Worm (Caenorhabditis elegans) whole organism, mixed stage, embryonic: ENCODE results near the gene Y45F10B.3.

Source experiments
- ham-2 ChIP-seq: fragments of 200-800 bp; sonication (Bioruptor generic); optimal IDR thresholded peaks from 2 replicates; lab custom pipeline; 2018; ENCODE audit warnings: mild to moderate bottlenecking, missing genetic modification characterization, missing compliant biosample characterization
- lin-13 ChIP-seq: fragments of 150-350 bp; optimal IDR thresholded peaks from 2 replicates; lab custom pipeline; 2014; ENCODE audit warnings: missing biosample characterization, missing genetic modification characterization
- nhr-2 ChIP-seq: fragments of 150-350 bp; optimal IDR thresholded peaks from 2 replicates; lab custom pipeline; 2014; ENCODE audit warnings: missing biosample characterization, missing genetic modification characterization

DNA sequence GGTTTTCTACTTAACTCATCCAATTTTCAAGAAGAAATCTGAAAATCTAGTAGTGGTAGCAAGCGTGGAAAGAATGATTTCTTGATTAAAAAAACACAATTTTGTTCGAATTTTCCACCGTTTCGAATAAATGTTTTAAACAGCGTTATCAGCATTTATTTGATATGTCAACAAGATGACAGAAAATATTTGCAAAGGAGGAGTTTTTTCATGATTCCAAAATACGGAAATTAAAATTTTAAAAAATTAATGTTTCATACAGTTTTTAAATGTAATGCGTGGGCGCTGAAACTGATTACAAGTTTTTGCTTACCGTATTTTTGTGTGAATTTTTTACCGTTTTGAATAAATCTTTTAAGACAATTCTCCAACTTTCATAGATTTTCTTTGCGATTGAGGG is 39.2 kb downstream of the Y45F10B.3 start:
- TF ChIP-seq lin-13 (tag; lab: Kevin White, UChicago) (no peak), ham-2 (no peak), nhr-2 (tag; lab: Kevin White, UChicago) (no peak)
